Fruit fly (Drosophila melanogaster): ENCODE results near the gene CG4854.

The CG4854 gene

dm6 chr3R:19999474-19999873 is 28.4 kb upstream of the CG4854 start (continued):
- TF ChIP-seq Gug (GFP tag; IDR thresholded peaks at IDR 0.05) (peak; percentile 73; the same call in 1 of the 2 replicates), CG31627 (GFP tag; optimal IDR thresholded peaks at IDR 0.05) (peak; percentile 55), Lpt (GFP tag; optimal IDR thresholded peaks at IDR 0.05) (peak; percentile 78), CG8119 (GFP tag; IDR thresholded peaks at IDR 0.05) (peak; percentile 92), CG10669 (GFP tag; optimal IDR thresholded peaks at IDR 0.05) (peak; percentile 76), Blimp-1 (GFP tag; optimal IDR thresholded peaks at IDR 0.05) (peak; percentile 44), vri (GFP tag; optimal IDR thresholded peaks at IDR 0.05) (peak; percentile 40), CG4318 (GFP tag; optimal IDR thresholded peaks at IDR 0.05) (peak; percentile 64), Ets96B (tag; optimal IDR thresholded peaks at IDR 0.05) (peak; percentile 85), Ets21C (GFP tag; optimal IDR thresholded peaks at IDR 0.05) (peak; percentile 33), dsx (GFP tag; optimal IDR thresholded peaks at IDR 0.05; ENCODE audit: poor library complexity, severe bottlenecking) (peak; percentile 83), CG16779 (tag; optimal IDR thresholded peaks at IDR 0.05) (peak; percentile 46), CG11294 (GFP tag; IDR thresholded peaks at IDR 0.05) (peak; percentile 58), CG10631 (GFP tag; optimal IDR thresholded peaks at IDR 0.05) (peak; percentile 87), Eip78C (GFP tag) (peak; percentile 93), eg (GFP tag; IDR thresholded peaks at IDR 0.05) (peak; percentile 88), CG34406 (GFP tag; optimal IDR thresholded peaks at IDR 0.05) (peak; percentile 82), CG6792 (GFP tag; optimal IDR thresholded peaks at IDR 0.05) (peak; percentile 75), CG8319 (GFP tag; optimal IDR thresholded peaks at IDR 0.05) (peak; percentile 10), esn (GFP tag; optimal IDR thresholded peaks at IDR 0.05) (peak; percentile 83), spab (GFP tag; optimal IDR thresholded peaks at IDR 0.05) (peak; percentile 64)

- TF ChIP-seq net (GFP tag; optimal IDR thresholded peaks at IDR 0.05) (peak; percentile 44), svp (GFP tag) (peak; percentile 79), CG6163 (GFP tag; IDR thresholded peaks at IDR 0.05) (no peak), OdsH (GFP tag; optimal IDR thresholded peaks at IDR 0.05) (peak; percentile 10), lz (GFP tag; optimal IDR thresholded peaks at IDR 0.05) (peak; percentile 49), CG6792 (GFP tag; optimal IDR thresholded peaks at IDR 0.05) (peak; percentile 34), CG34406 (GFP tag; optimal IDR thresholded peaks at IDR 0.05) (peak; percentile 46), Met (GFP tag; optimal IDR thresholded peaks at IDR 0.05) (peak; percentile 69), fd85E (GFP tag; optimal IDR thresholded peaks at IDR 0.05) (no peak), pdm3 (GFP tag; optimal IDR thresholded peaks at IDR 0.05) (peak; percentile 57), CG10669 (GFP tag; optimal IDR thresholded peaks at IDR 0.05) (peak; percentile 30), CG16779 (tag; optimal IDR thresholded peaks at IDR 0.05) (no peak), Eip93F (GFP tag; optimal IDR thresholded peaks at IDR 0.05) (no peak), CG8119 (GFP tag; IDR thresholded peaks at IDR 0.05) (0 out of 3 replicates have a peak, but pooled peaks have one; percentile 14), salr (GFP tag; optimal IDR thresholded peaks at IDR 0.05) (peak in 1 of 2 experiments; percentile 55), Sox102F (GFP tag; optimal IDR thresholded peaks at IDR 0.05) (peak; percentile 35), CG32006 (GFP tag; optimal IDR thresholded peaks at IDR 0.05) (peak; percentile 72), fd59A (GFP tag; optimal IDR thresholded peaks at IDR 0.05) (peak; percentile 23), Hr4 (GFP tag; optimal IDR thresholded peaks at IDR 0.05) (peak; percentile 49), dac (GFP tag; optimal IDR thresholded peaks at IDR 0.05) (peak; percentile 37), achi (GFP tag; optimal IDR thresholded peaks at IDR 0.05) (peak; percentile 35), CG11294 (GFP tag; IDR thresholded peaks at IDR 0.05) (no peak), CG3919 (GFP tag; optimal IDR thresholded peaks at IDR 0.05) (peak; percentile 22), Eip78C (GFP tag) (peak; percentile 77), Sox15 (GFP tag; optimal IDR thresholded peaks at IDR 0.05) (peak; percentile 44), Ets96B (tag; optimal IDR thresholded peaks at IDR 0.05) (no peak), CG9139 (GFP tag; optimal IDR thresholded peaks at IDR 0.05) (no peak), CG8319 (GFP tag; optimal IDR thresholded peaks at IDR 0.05) (no peak), Smox (GFP tag; optimal IDR thresholded peaks at IDR 0.05) (peak; percentile 64), Lpt (GFP tag; optimal IDR thresholded peaks at IDR 0.05) (no peak), fkh (GFP tag; optimal IDR thresholded peaks at IDR 0.05) (no peak), CG3032 (tag; optimal IDR thresholded peaks at IDR 0.05) (peak; percentile 44), CG15336 (GFP tag; IDR thresholded peaks at IDR 0.05) (no peak), CG31627 (GFP tag; optimal IDR thresholded peaks at IDR 0.05) (peak; percentile 59), spab (GFP tag; optimal IDR thresholded peaks at IDR 0.05) (peak; percentile 16), CG6808 (GFP tag; optimal IDR thresholded peaks at IDR 0.05) (peak; percentile 43), ss (GFP tag; optimal IDR thresholded peaks at IDR 0.05) (peak in 1 of 2 experiments; percentile 49), cyc (GFP tag; optimal IDR thresholded peaks at IDR 0.05) (peak; percentile 53), CG10631 (GFP tag; optimal IDR thresholded peaks at IDR 0.05) (peak; percentile 45), Hr38 (GFP tag; optimal IDR thresholded peaks at IDR 0.05) (no peak)
These were observed 26.3 kb upstream of the CG4854 start for dm6 chr3R:20001595-20001997.

Measured in whole organism, prepupa.